Fruit fly (Drosophila melanogaster): ENCODE data around the gene CG11504.

Gene CG11504

DNA sequence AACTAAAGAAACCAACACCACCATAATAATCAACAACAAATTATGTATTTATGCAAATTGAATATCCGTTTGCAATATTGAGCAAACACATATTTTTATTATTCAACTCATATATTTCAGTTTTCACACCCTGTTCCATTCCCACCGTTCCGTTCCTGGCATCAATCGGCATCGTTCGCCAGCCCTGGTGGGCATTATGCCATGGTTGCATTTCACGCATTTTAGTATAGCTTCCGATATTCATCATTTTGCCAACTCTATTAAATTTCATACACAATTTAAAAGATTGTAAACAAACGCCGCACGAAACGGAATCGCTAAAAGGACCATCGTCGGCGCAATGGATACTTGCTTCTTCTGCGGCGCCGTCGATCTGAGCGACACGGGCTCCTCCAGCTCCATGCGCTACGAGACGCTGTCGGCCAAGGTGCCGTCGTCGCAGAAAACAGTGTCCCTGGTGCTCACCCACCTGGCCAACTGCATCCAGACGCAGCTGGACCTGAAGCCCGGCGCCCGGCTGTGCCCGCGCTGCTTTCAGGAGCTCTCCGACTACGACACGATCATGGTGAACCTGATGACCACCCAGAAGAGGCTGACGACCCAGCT is 45.5 kb downstream of the CG11504 start, which contains the start of gene Sry-delta (continued):
- TF ChIP-seq pho (GFP tag; optimal IDR thresholded peaks at IDR 0.05) (peak; percentile 91), CG6791 (GFP tag; IDR thresholded peaks at IDR 0.05; ENCODE audit: partially characterized antibody) (peak; percentile 76), Scr (GFP tag; IDR thresholded peaks at IDR 0.05; ENCODE audit: partially characterized antibody) (peak; percentile 76), CG34376 (GFP tag; optimal IDR thresholded peaks at IDR 0.05) (peak; percentile 72), CG14965 (GFP tag; optimal IDR thresholded peaks at IDR 0.05; ENCODE audit: borderline replicate concordance) (peak; percentile 3), knrl (GFP tag; IDR thresholded peaks at IDR 0.05; ENCODE audit: partially characterized antibody) (peak; percentile 79), Xbp1 (GFP tag; optimal IDR thresholded peaks at IDR 0.05) (peak; percentile 91), CG31441 (GFP tag; IDR thresholded peaks at IDR 0.05) (no peak; the same call in 1 of the 2 replicates), CG15514 (GFP tag; optimal IDR thresholded peaks at IDR 0.05) (peak; percentile 91), CG12155 (GFP tag; optimal IDR thresholded peaks at IDR 0.05) (peak; percentile 81), grn (GFP tag; optimal IDR thresholded peaks at IDR 0.05) (no peak), kni (GFP tag; optimal IDR thresholded peaks at IDR 0.05) (peak; percentile 17), CG1602 (GFP tag; optimal IDR thresholded peaks at IDR 0.05) (peak; percentile 74), onecut (GFP tag; IDR thresholded peaks at IDR 0.05) (peak; percentile 50), dimm (GFP tag; IDR thresholded peaks at IDR 0.05) (0 out of 2 replicates have a peak, but pooled peaks have one; percentile 3)

DNA sequence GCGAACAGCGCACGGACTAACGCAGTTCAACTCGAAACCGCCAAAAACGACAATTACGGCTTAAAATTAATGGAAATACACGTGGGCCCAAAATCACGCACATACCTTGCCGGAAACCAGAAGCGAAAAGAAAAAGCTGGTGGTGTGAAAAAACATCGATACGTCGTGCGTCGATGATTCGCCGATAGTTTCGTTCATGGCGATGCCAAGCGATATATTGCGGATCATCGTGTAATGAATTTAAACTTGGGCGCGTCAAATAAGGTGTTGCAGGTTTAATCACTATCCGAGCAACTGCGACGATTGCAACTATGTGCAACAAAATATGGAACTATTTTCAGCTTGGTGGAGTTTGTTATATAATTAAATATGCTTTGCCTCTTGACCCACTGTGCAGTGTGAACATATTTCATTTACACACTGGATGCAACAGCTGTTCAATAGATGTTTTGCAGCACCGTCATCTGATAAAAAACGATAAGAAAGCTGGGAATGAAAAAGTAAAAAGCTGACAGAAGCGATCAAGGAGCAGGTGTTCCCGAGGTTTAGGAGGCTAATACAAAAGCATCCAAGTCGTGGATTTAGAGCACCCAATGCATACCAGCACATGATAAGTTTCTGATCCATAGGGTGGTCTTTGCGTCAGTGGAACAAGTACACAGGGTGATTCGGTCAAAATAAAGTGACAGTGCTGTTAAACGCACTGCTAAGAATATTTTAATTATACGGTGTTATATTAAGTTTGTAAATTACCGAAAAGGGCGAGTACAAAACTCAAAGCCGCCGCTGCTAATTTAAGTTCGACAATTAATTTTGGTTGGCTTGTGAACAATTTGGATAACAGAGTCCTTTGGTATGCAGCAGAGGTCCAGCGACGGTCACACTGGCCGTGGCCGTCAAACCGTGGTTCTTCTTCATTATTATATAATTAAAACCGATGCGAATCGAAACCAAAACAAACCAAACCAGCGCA is 48.6 kb downstream of the CG11504 start, which contains the start of the genes RpL32 and CG7943:
TSS of gene RpL32 (minus strand) at position 133 of the 973 bp plus-strand sequence.
TSS of gene CG7943 (plus strand) at position 442 of the 973 bp plus-strand sequence.
- TF ChIP-seq CG14014 (GFP tag; IDR thresholded peaks at IDR 0.05) (peak; percentile 96), crol (GFP tag; IDR thresholded peaks at IDR 0.05) (peak; percentile 55; the same call in 1 of the 2 replicates), Nf-YA (GFP tag; IDR thresholded peaks at IDR 0.05) (peak; percentile 86), CG34422 (GFP tag; IDR thresholded peaks at IDR 0.05) (peak; percentile 97), CG17829 (tag; optimal IDR thresholded peaks at IDR 0.05) (peak; percentile 93), CG9437 (GFP tag; optimal IDR thresholded peaks at IDR 0.05) (peak; percentile 76), sd (tag; optimal IDR thresholded peaks at IDR 0.05) (peak; percentile 74), CG11398 (GFP tag; optimal IDR thresholded peaks at IDR 0.05) (peak; percentile 86), Bgb (GFP tag; IDR thresholded peaks at IDR 0.05; ENCODE audit: partially characterized antibody) (peak; percentile 100), Atf6 (GFP tag; IDR thresholded peaks at IDR 0.05) (peak; percentile 96), lab (GFP tag; optimal IDR thresholded peaks at IDR 0.05) (peak; percentile 98), sima (GFP tag; optimal IDR thresholded peaks at IDR 0.05) (peak; percentile 97), CG31388 (GFP tag; optimal IDR thresholded peaks at IDR 0.05) (peak; percentile 66), CG11560 (tag; IDR thresholded peaks at IDR 0.05) (peak; percentile 84), her (GFP tag; optimal IDR thresholded peaks at IDR 0.05) (peak; percentile 94), Fer1 (GFP tag; optimal IDR thresholded peaks at IDR 0.05) (peak; percentile 95), CG12391 (tag; optimal IDR thresholded peaks at IDR 0.05) (peak; percentile 92), toy (GFP tag; IDR thresholded peaks at IDR 0.05) (peak; percentile 87), ash1 (GFP tag; optimal IDR thresholded peaks at IDR 0.05) (peak; percentile 94), Stat92E (GFP tag; optimal IDR thresholded peaks at IDR 0.05) (no peak), Dbx (GFP tag; IDR thresholded peaks at IDR 0.05) (peak; percentile 98), pita (GFP tag; optimal IDR thresholded peaks at IDR 0.05) (no peak), CG8944 (GFP tag; optimal IDR thresholded peaks at IDR 0.05) (peak; percentile 97), pros (GFP tag; optimal IDR thresholded peaks at IDR 0.05) (peak; percentile 54), CG18599 (GFP tag; optimal IDR thresholded peaks at IDR 0.05) (peak; percentile 96), chn (GFP tag; optimal IDR thresholded peaks at IDR 0.05) (peak; percentile 90), CG9727 (GFP tag; optimal IDR thresholded peaks at IDR 0.05) (peak; percentile 97), CG7372 (GFP tag; IDR thresholded peaks at IDR 0.05) (peak; percentile 94), NC2α (GFP tag; optimal IDR thresholded peaks at IDR 0.05) (peak; percentile 74), row (GFP tag; IDR thresholded peaks at IDR 0.05) (peak; percentile 96), CG13894 (tag; optimal IDR thresholded peaks at IDR 0.05) (peak; percentile 91)
